Worm (Caenorhabditis elegans) whole organism, mixed stage, embryonic: ENCODE data around the gene frpr-7.
"Not testable (repeated sequence)": the region's sequence is repeated elsewhere in the genome, so short reads cannot be mapped to it uniquely, and the experiment has no call there.

ENCODE experiments used
- blmp-1 ChIP-seq: fragments of 150-350 bp; optimal IDR thresholded peaks from 2 replicates; lab custom pipeline; 2014; ENCODE audit warnings: missing biosample characterization, missing genetic modification characterization
- ceh-39 ChIP-seq: fragments of 150-350 bp; optimal IDR thresholded peaks from 2 replicates; lab custom pipeline; 2014; ENCODE audit warnings: missing biosample characterization, missing genetic modification characterization
- ceh-83 ChIP-seq: fragments of 200-800 bp; sonication (Bioruptor generic); optimal IDR thresholded peaks from 2 replicates; lab custom pipeline; 2018; ENCODE audit warnings: mild to moderate bottlenecking, missing genetic modification characterization, missing compliant biosample characterization
- ces-1 ChIP-seq: fragments of 150-350 bp; optimal IDR thresholded peaks from 2 replicates; lab custom pipeline; 2014; ENCODE audit warnings: missing biosample characterization, missing genetic modification reagents, missing genetic modification characterization
- cnd-1 ChIP-seq: fragments of 200-800 bp; sonication (Bioruptor generic); optimal IDR thresholded peaks from 2 replicates; lab custom pipeline; 2018; ENCODE audit warnings: mild to moderate bottlenecking, missing genetic modification characterization, missing compliant biosample characterization
- drap-1 ChIP-seq: fragments of 200-800 bp; sonication (Bioruptor generic); optimal IDR thresholded peaks from 3 replicates; lab custom pipeline; 2018; ENCODE audit warnings: mild to moderate bottlenecking, missing genetic modification characterization, missing compliant biosample characterization
- elt-1 ChIP-seq: sonication (generic microtip); optimal IDR thresholded peaks from 2 replicates; lab custom pipeline; 2017; ENCODE audit warnings: missing genetic modification characterization, mild to moderate bottlenecking, missing compliant biosample characterization, antibody characterized with exemption, moderate library complexity, borderline replicate concordance; ENCODE audit not compliant: insufficient read depth
- ham-2 ChIP-seq: fragments of 200-800 bp; sonication (Bioruptor generic); optimal IDR thresholded peaks from 2 replicates; lab custom pipeline; 2018; ENCODE audit warnings: mild to moderate bottlenecking, missing genetic modification characterization, missing compliant biosample characterization
- lsy-2 ChIP-seq: fragments of 150-350 bp; optimal IDR thresholded peaks from 2 replicates; lab custom pipeline; 2014; ENCODE audit warnings: missing biosample characterization, missing genetic modification characterization
- mab-5 ChIP-seq: fragments of 150-350 bp; optimal IDR thresholded peaks from 2 replicates; lab custom pipeline; 2014; ENCODE audit warnings: missing biosample characterization, missing genetic modification characterization
- mep-1 ChIP-seq: fragments of 150-350 bp; optimal IDR thresholded peaks from 2 replicates; lab custom pipeline; 2017; ENCODE audit warnings: missing biosample characterization, missing genetic modification reagents, missing genetic modification characterization, inconsistent platforms
- mls-2 ChIP-seq: sonication (generic microtip); optimal IDR thresholded peaks from 2 replicates; lab custom pipeline; 2016; ENCODE audit warnings: mild to moderate bottlenecking, missing genetic modification characterization, moderate library complexity, missing compliant biosample characterization
- nhr-2 ChIP-seq: fragments of 150-350 bp; optimal IDR thresholded peaks from 2 replicates; lab custom pipeline; 2014; ENCODE audit warnings: missing biosample characterization, missing genetic modification characterization
- nhr-237 ChIP-seq: fragments of 150-350 bp; optimal IDR thresholded peaks from 2 replicates; lab custom pipeline; 2014; ENCODE audit warnings: missing biosample characterization, missing genetic modification characterization
- nhr-28 ChIP-seq: fragments of 150-350 bp; optimal IDR thresholded peaks from 2 replicates; lab custom pipeline; 2014; ENCODE audit warnings: missing biosample characterization, missing genetic modification characterization
- nhr-76 ChIP-seq: sonication (generic microtip); optimal IDR thresholded peaks from 2 replicates; lab custom pipeline; 2017; ENCODE audit warnings: missing biosample characterization, missing genetic modification characterization
- pha-4 ChIP-seq: fragments of 150-350 bp; optimal IDR thresholded peaks from 2 replicates; lab custom pipeline; 2018; ENCODE audit warnings: missing biosample characterization, missing genetic modification reagents, missing genetic modification characterization
- sem-2 ChIP-seq: fragments of 200-800 bp; sonication (Bioruptor generic); optimal IDR thresholded peaks from 2 replicates; lab custom pipeline; 2018; ENCODE audit warnings: mild to moderate bottlenecking, missing genetic modification characterization, missing compliant biosample characterization
- snpc-4 ChIP-seq: fragments of 150-350 bp; optimal IDR thresholded peaks from 2 replicates; lab custom pipeline; 2014; ENCODE audit warnings: missing biosample characterization, missing genetic modification characterization
- sptf-1 ChIP-seq: sonication (generic microtip); optimal IDR thresholded peaks from 2 replicates; lab custom pipeline; 2017; ENCODE audit warnings: mild to moderate bottlenecking, missing genetic modification characterization, moderate library complexity, missing compliant biosample characterization
- tbx-8 ChIP-seq: fragments of 200-800 bp; sonication (Bioruptor generic); optimal IDR thresholded peaks from 2 replicates; lab custom pipeline; 2018; ENCODE audit warnings: mild to moderate bottlenecking, missing genetic modification characterization, moderate library complexity, missing compliant biosample characterization
- unc-120 ChIP-seq: sonication (generic microtip); optimal IDR thresholded peaks from 2 replicates; lab custom pipeline; 2017; ENCODE audit warnings: missing genetic modification characterization, missing compliant biosample characterization; ENCODE audit not compliant: poor library complexity, severe bottlenecking
- unc-39 ChIP-seq: fragments of 150-350 bp; optimal IDR thresholded peaks from 2 replicates; lab custom pipeline; 2014; ENCODE audit warnings: missing biosample characterization, missing genetic modification characterization
- unc-62 ChIP-seq: fragments of 150-350 bp; optimal IDR thresholded peaks from 2 replicates; lab custom pipeline; 2014; ENCODE audit warnings: missing biosample characterization, missing genetic modification reagents, missing genetic modification characterization
- zip-8 ChIP-seq: fragments of 150-350 bp; optimal IDR thresholded peaks from 2 replicates; lab custom pipeline; 2014; ENCODE audit warnings: missing biosample characterization, missing genetic modification characterization

Gene frpr-7

DNA sequence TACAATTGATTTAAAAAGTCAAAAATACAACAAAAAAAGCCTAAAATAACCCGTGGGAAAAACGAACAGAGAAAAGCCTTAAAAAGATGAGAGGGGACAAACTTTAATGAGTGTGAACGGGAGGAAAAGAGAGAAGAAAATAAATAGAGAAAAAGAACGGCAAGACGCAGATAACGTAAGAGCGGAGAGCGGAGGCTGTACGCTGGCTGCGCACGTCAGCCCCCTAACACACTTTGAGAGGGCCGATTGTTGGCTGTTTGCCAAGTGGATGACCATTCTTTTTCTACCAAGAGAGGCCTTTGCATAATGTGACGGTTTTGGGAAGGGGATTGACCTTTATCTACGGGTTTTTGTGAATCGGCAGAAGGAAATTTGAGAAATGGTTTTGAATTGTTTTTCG, 17.5 kb downstream of the frpr-7 start:
- TF ChIP-seq unc-62 (GFP tag; lab: Kevin White, UChicago) (no peak), sptf-1 (tag; lab: Kevin White, UChicago) (peak; percentile 29), ham-2 (GFP tag; lab: Kevin White, UChicago) (peak; percentile 52), sem-2 (GFP tag; lab: Kevin White, UChicago) (no peak), mls-2 (tag; lab: Kevin White, UChicago) (peak; percentile 32), ceh-39 (peak; percentile 15), cnd-1 (tag; lab: Kevin White, UChicago) (no peak), nhr-2 (peak; percentile 37), tbx-8 (no peak), mep-1 (no peak), pha-4 (peak; percentile 22), unc-120 (no peak)

DNA sequence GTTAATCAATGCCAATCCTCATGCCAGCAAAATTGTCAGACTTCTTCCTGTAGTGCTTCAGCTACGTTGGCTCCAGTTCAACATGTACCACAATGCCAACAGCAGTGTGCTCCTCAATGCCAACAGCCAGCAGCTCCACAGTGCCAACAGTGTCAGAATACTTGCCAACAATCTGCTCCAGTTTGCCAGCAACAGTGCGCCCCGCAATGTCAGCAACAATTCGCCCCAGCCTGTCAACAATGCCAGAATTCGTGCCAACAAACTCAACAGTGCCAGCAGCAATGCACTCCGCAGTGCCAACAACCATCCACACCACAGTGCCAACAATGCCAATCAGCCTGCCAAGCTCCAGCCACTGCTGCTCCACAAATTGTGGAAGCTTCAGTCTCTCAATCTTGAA, 25.9 kb downstream of the frpr-7 start:
- TF ChIP-seq mab-5 (tag; lab: Kevin White, UChicago), result no peak
- TF ChIP-seq ceh-39, result no peak
- no peak for TF ChIP-seq blmp-1 (tag; lab: Kevin White, UChicago)

DNA sequence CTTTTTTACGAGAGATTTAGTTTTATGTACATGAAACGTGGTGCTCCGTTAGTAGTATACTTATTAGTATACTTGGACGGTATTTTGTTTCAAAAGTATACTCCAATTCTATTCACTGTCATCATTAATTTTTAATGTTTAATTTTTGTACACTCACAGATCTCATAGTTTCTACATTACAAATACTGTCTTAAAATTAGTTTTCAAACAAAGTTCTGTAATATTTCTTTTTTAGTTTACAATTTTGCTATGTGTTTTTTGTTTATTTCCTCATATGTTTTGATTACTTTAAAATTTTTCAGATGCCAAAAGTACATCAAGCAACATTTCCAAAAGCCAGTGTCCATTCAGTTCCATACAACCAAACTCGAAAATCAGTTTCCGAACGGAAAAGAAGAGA, 28.9 kb downstream of the frpr-7 start, which contains the start of gene hlh-28:
TSS of gene hlh-28 (plus strand) at position 301 of the 400 bp plus-strand sequence.
- not testable (repeated sequence) for TF ChIP-seq mls-2 (tag; lab: Kevin White, UChicago); ham-2 (GFP tag; lab: Kevin White, UChicago); nhr-28 (tag; lab: Kevin White, UChicago)

DNA sequence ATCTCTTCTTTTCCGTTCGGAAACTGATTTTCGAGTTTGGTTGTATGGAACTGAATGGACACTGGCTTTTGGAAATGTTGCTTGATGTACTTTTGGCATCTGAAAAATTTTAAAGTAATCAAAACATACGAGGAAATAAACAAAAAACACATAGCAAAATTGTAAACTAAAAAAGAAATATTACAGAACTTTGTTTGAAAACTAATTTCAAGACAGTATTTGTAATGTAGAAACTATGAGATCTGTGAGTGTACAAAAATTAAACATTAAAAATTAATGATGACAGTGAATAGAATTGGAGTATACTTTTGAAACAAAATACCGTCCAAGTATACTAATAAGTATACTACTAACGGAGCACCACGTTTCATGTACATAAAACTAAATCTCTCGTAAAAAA, 31.1 kb downstream of the frpr-7 start, which contains the start of gene hlh-29:
TSS of gene hlh-29 (minus strand) at position 101 of the 400 bp plus-strand sequence.
- not testable (repeated sequence) for TF ChIP-seq blmp-1 (tag; lab: Kevin White, UChicago); unc-62 (GFP tag; lab: Kevin White, UChicago); unc-120
- TF ChIP-seq, all 35 proteins: peak for 0; not testable (repeated sequence) for 35

DNA sequence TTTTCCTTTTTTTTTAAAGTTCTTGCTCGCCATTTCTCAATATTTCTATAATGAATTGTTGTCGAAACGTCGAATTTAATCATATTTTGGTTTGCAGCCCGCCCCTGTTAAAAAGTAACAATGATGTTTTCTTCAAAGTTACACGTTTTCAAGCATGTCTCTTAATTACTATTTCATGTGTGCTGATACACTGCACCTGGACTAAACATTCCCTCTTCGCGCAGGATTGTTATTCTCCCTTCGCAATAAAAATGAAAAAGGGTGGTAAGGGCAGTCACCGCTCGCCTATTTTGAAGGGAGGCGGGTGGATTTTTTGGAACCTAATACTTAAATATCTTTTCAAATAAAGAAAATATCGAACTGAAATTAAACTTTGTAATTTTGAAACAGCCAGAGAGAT, 34.2 kb downstream of the frpr-7 start:
- TF ChIP-seq ces-1 (GFP tag; lab: Kevin White, UChicago), result peak; percentile 32
- no peak for TF ChIP-seq ceh-83 (GFP tag; lab: Kevin White, UChicago)

DNA sequence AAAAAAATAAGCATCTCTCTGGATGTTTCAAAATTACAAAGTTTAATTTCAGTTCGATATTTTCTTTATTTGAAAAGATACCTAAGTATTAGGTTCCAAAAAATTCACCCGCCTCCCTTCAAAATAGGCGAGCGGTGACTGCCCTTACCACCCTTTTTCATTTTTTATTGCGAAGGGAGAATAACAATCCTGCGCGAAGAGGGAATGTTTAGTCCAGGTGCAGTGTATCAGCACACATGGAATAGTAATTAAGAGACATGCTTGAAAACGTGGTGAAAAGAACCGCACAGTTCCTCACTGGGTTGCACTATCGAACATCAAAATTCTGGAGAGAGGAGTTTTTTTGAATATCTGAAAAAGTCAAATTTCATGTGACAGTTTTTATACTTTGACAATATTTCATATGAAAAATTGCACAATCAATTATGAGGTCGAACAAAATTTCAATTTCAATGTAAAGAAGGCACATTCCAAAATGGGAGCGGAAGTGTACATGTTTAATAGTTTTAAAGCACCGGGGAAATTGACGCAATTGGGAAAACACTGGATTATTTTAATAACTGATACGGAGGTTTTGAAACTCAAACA, 35.2 kb downstream of the frpr-7 start:
- TF ChIP-seq ces-1 (GFP tag; lab: Kevin White, UChicago), result peak; percentile 49
- TF ChIP-seq elt-1 (tag; lab: Kevin White, UChicago), result no peak
- TF ChIP-seq unc-39 (tag; lab: Kevin White, UChicago), result no peak
- TF ChIP-seq sptf-1 (tag; lab: Kevin White, UChicago), result peak; percentile 25
- peak; percentile 52 for TF ChIP-seq drap-1
- TF ChIP-seq nhr-237, result peak; percentile 83
- TF ChIP-seq lsy-2 (tag; lab: Kevin White, UChicago), result peak; percentile 8
- peak; percentile 23 for TF ChIP-seq unc-120
- TF ChIP-seq, all 35 proteins: peak for 6

DNA sequence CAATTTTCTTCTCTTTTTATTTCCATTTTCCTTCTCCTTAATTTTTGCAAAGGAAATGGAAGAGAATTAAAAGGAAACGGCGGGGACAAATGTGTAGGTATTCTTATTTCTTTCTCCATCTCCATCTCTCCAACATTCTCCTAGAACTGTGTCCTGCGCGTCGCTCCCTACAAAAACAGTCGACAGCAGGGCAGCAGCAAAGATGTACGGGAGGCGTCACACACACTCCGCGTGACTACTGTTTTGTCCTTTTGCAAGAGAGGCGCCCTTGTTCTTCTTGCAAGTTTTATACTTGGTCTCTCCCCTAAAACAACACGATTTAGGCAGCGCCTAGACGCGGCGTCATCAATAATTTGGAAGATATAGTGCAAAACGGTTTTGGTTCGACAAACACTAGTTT, 39.7 kb downstream of the frpr-7 start:
- TF ChIP-seq mep-1, result no peak
- TF ChIP-seq tbx-8, result no peak
- no peak for TF ChIP-seq nhr-2
- no peak for TF ChIP-seq mab-5 (tag; lab: Kevin White, UChicago)
- no peak for TF ChIP-seq unc-120
- TF ChIP-seq blmp-1 (tag; lab: Kevin White, UChicago), result no peak
- no peak for TF ChIP-seq zip-8 (tag; lab: Kevin White, UChicago)
- no peak for TF ChIP-seq snpc-4 (tag; lab: Kevin White, UChicago)
- TF ChIP-seq mls-2 (tag; lab: Kevin White, UChicago), result no peak
- no peak for TF ChIP-seq unc-39 (tag; lab: Kevin White, UChicago)
- TF ChIP-seq ham-2 (GFP tag; lab: Kevin White, UChicago), result no peak
- no peak for TF ChIP-seq drap-1
- TF ChIP-seq nhr-76 (tag; lab: Kevin White, UChicago), result no peak
